Fruit fly (Drosophila melanogaster) whole organism, embryonic: Measurements from ENCODE around the gene CG43448.
A peak's percentile ranks its signal among the peaks of the same experiment; 100 is the strongest.

Experiments used
- CG10979 ChIP-seq: fragments of 200-800 bp; sonication (Bioruptor generic); optimal IDR thresholded peaks from 2 replicates; lab custom pipeline; 2018; ENCODE audit warnings: missing biosample characterization, mild to moderate bottlenecking, missing genetic modification characterization, moderate library complexity
- CG11504 ChIP-seq: fragments of 200-800 bp; sonication (Bioruptor generic); optimal IDR thresholded peaks from 3 replicates; lab custom pipeline; 2019; ENCODE audit warnings: missing biosample characterization, mild to moderate bottlenecking, missing genetic modification characterization, moderate library complexity
- CG11696 ChIP-seq: fragments of 200-800 bp; sonication (Bioruptor generic); IDR thresholded peaks from 2 replicates; pipeline ENCODE4 v1.3.6; 2022; ENCODE audit warnings: missing biosample characterization, missing genetic modification characterization
- CG14050 ChIP-seq: fragments of 200-800 bp; sonication (Bioruptor generic); IDR thresholded peaks from 3 replicates; pipeline ENCODE4 v1.3.6; 2022; ENCODE audit warnings: missing biosample characterization, missing genetic modification characterization
- CG15479 ChIP-seq: fragments of 200-800 bp; sonication (Bioruptor generic); optimal IDR thresholded peaks from 3 replicates; lab custom pipeline; 2019; ENCODE audit warnings: missing biosample characterization, mild to moderate bottlenecking, missing genetic modification characterization, moderate library complexity
- CG17328 ChIP-seq: fragments of 200-800 bp; sonication (Bioruptor generic); IDR thresholded peaks from 2 replicates; pipeline ENCODE4 v1.3.6; 2022; ENCODE audit warnings: missing biosample characterization, missing genetic modification characterization
- CG2116 ChIP-seq: fragments of 200-800 bp; sonication (Bioruptor generic); optimal IDR thresholded peaks from 3 replicates; lab custom pipeline; 2018; ENCODE audit warnings: missing biosample characterization, mild to moderate bottlenecking, missing genetic modification characterization
- CG2712 ChIP-seq: fragments of 200-800 bp; optimal IDR thresholded peaks from 3 replicates; lab custom pipeline; 2019; ENCODE audit warnings: missing biosample characterization, mild to moderate bottlenecking, missing genetic modification characterization, moderate library complexity
- CG31388 ChIP-seq: fragments of 200-800 bp; sonication (Bioruptor generic); optimal IDR thresholded peaks from 2 replicates; lab custom pipeline; 2016; ENCODE audit warnings: missing biosample characterization, missing genetic modification characterization
- CG31441 ChIP-seq: fragments of 200-800 bp; sonication (Bioruptor generic); IDR thresholded peaks from 2 replicates; pipeline ENCODE4 v1.3.6; 2022; ENCODE audit warnings: missing biosample characterization, missing genetic modification characterization
- CG32772 ChIP-seq: fragments of 200-800 bp; sonication (Bioruptor generic); IDR thresholded peaks from 2 replicates; pipeline ENCODE4 v1.3.6; 2022; ENCODE audit warnings: missing biosample characterization, missing genetic modification characterization
- CG4707 ChIP-seq: fragments of 200-800 bp; sonication (Bioruptor generic); optimal IDR thresholded peaks from 2 replicates; lab custom pipeline; 2018; ENCODE audit warnings: missing biosample characterization, mild to moderate bottlenecking, missing genetic modification characterization, moderate library complexity
- CG6175 ChIP-seq: fragments of 200-800 bp; sonication (Bioruptor generic); IDR thresholded peaks from 3 replicates; pipeline ENCODE4 v1.3.6; 2022; ENCODE audit warnings: missing biosample characterization, missing genetic modification characterization
- CG8359 ChIP-seq: fragments of 200-800 bp; sonication (Bioruptor generic); optimal IDR thresholded peaks from 2 replicates; lab custom pipeline; 2017; ENCODE audit warnings: missing biosample characterization, mild to moderate bottlenecking, missing genetic modification characterization, borderline replicate concordance
- CTCF ChIP-seq: fragments of 200-800 bp; sonication (Bioruptor generic); optimal IDR thresholded peaks from 2 replicates; lab custom pipeline; 2017; ENCODE audit warnings: missing biosample characterization, mild to moderate bottlenecking, missing genetic modification characterization, moderate library complexity
- Doc3 ChIP-seq: fragments of 200-800 bp; sonication (Bioruptor generic); IDR thresholded peaks from 3 replicates; pipeline ENCODE4 v1.3.6; 2022; ENCODE audit warnings: missing biosample characterization, missing genetic modification characterization; ENCODE audit not compliant: partially characterized antibody
- Dp ChIP-seq: fragments of 200-800 bp; sonication (Bioruptor generic); optimal IDR thresholded peaks from 2 replicates; lab custom pipeline; 2018; ENCODE audit warnings: missing biosample characterization, mild to moderate bottlenecking, missing genetic modification characterization, moderate library complexity
- E2f1 ChIP-seq: fragments of 200-800 bp; sonication (Bioruptor generic); IDR thresholded peaks from 2 replicates; pipeline ENCODE4 v1.3.6; 2022; ENCODE audit warnings: missing biosample characterization, missing genetic modification characterization
- Jarid2 ChIP-seq: fragments of 200-800 bp; sonication (Bioruptor generic); optimal IDR thresholded peaks from 3 replicates; lab custom pipeline; 2017; ENCODE audit warnings: mild to moderate bottlenecking, missing biosample characterization, missing genetic modification reagents, missing genetic modification characterization
- Pdp1 ChIP-seq, 2 experiments: fragments of 200-800 bp; sonication (Bioruptor generic); optimal IDR thresholded peaks; 3 replicates each; lab custom pipeline; 2016; ENCODE audit warnings: missing biosample characterization in 2 of 2, missing genetic modification characterization in 2 of 2, mild to moderate bottlenecking in 1 of 2, moderate library complexity in 1 of 2
- Side ChIP-seq: fragments of 200-800 bp; sonication (Bioruptor generic); optimal IDR thresholded peaks from 2 replicates; lab custom pipeline; 2016; ENCODE audit warnings: missing biosample characterization, missing genetic modification characterization
- Usf ChIP-seq: fragments of 200-800 bp; sonication (Bioruptor generic); optimal IDR thresholded peaks from 2 replicates; lab custom pipeline; 2017; ENCODE audit warnings: missing genotype, missing biosample characterization, missing genetic modification characterization
- Xrp1 ChIP-seq: fragments of 200-800 bp; sonication (Bioruptor generic); IDR thresholded peaks from 2 replicates; pipeline ENCODE4 v1.3.6; 2022; ENCODE audit warnings: missing biosample characterization, missing genetic modification characterization
- ap ChIP-seq: fragments of 200-800 bp; sonication (Bioruptor generic); IDR thresholded peaks from 2 replicates; pipeline ENCODE4 v1.3.6; 2022; ENCODE audit warnings: missing biosample characterization, missing genetic modification characterization
- ara ChIP-seq: fragments of 200-800 bp; sonication (Bioruptor generic); IDR thresholded peaks from 2 replicates; pipeline ENCODE4 v1.3.6; 2022; ENCODE audit warnings: missing biosample characterization, missing genetic modification characterization
- bab2 ChIP-seq: fragments of 200-800 bp; sonication (Bioruptor generic); optimal IDR thresholded peaks from 2 replicates; lab custom pipeline; 2016; ENCODE audit warnings: missing biosample characterization, missing genetic modification characterization
- bigmax ChIP-seq: fragments of 200-800 bp; sonication (Bioruptor generic); optimal IDR thresholded peaks from 2 replicates; lab custom pipeline; 2018; ENCODE audit warnings: missing biosample characterization, mild to moderate bottlenecking, missing genetic modification characterization
- bsh ChIP-seq, 2 experiments: fragments of 200-800 bp; sonication (Bioruptor generic); optimal IDR thresholded peaks; 2 replicates each; lab custom pipeline; 2017 to 2018; ENCODE audit warnings: mild to moderate bottlenecking in 2 of 2, missing biosample characterization in 2 of 2, missing genetic modification characterization in 2 of 2, moderate library complexity in 1 of 2
- cg ChIP-seq: fragments of 200-800 bp; sonication (Bioruptor generic); optimal IDR thresholded peaks from 3 replicates; lab custom pipeline; 2019; ENCODE audit warnings: missing biosample characterization, mild to moderate bottlenecking, missing genetic modification characterization, moderate library complexity
- chn ChIP-seq: fragments of 200-800 bp; sonication (Bioruptor generic); optimal IDR thresholded peaks from 2 replicates; lab custom pipeline; 2016; ENCODE audit warnings: missing biosample characterization, missing genetic modification characterization
- ci ChIP-seq: fragments of 200-800 bp; sonication (Bioruptor generic); IDR thresholded peaks from 3 replicates; pipeline ENCODE4 v1.3.6; 2022; ENCODE audit warnings: missing biosample characterization, missing genetic modification characterization
- gcm ChIP-seq: fragments of 200-800 bp; sonication (Bioruptor generic); optimal IDR thresholded peaks from 2 replicates; lab custom pipeline; 2019; ENCODE audit warnings: missing biosample characterization, mild to moderate bottlenecking, missing genetic modification characterization, moderate library complexity
- hkb ChIP-seq, 2 experiments: fragments of 200-800 bp in 1 of 2; fragments of >200 bp in 1 of 2; sonication (Bioruptor generic) in 1 of 2; IDR thresholded peaks in 1 of 2; optimal IDR thresholded peaks in 1 of 2; 2 replicates each; pipeline versions ENCODE4 v1.3.6 to Lab custom; 2017 to 2022; ENCODE audit warnings: missing biosample characterization in 1 of 2, missing genetic modification characterization in 1 of 2
- kah ChIP-seq: fragments of 200-800 bp; sonication (Bioruptor generic); optimal IDR thresholded peaks from 2 replicates; lab custom pipeline; 2018; ENCODE audit warnings: missing biosample characterization, mild to moderate bottlenecking, missing genetic modification characterization
- lbe ChIP-seq: fragments of 200-800 bp; sonication (Bioruptor generic); optimal IDR thresholded peaks from 2 replicates; lab custom pipeline; 2016; ENCODE audit warnings: missing biosample characterization, mild to moderate bottlenecking, missing genetic modification characterization
- nerfin-1 ChIP-seq: fragments of 200-800 bp; sonication (Bioruptor generic); optimal IDR thresholded peaks from 3 replicates; lab custom pipeline; 2019; ENCODE audit warnings: missing biosample characterization, mild to moderate bottlenecking, missing genetic modification characterization, moderate library complexity
- onecut ChIP-seq: fragments of 200-800 bp; sonication (Bioruptor generic); IDR thresholded peaks from 2 replicates; pipeline ENCODE4 v1.3.6; 2022; ENCODE audit warnings: missing biosample characterization, missing genetic modification characterization
- phol ChIP-seq: fragments of 200-800 bp; sonication (Bioruptor generic); optimal IDR thresholded peaks from 3 replicates; lab custom pipeline; 2018; ENCODE audit warnings: missing biosample characterization, mild to moderate bottlenecking, missing genetic modification characterization, moderate library complexity
- prd ChIP-seq, 3 experiments: fragments of >200 bp in 2 of 3; fragments of 200-800 bp in 1 of 3; sonication (Bioruptor generic) in 1 of 3; optimal IDR thresholded peaks in 2 of 3; IDR thresholded peaks in 1 of 3; 2 replicates in 2 of 3; 3 replicates in 1 of 3; pipeline versions ENCODE4 v1.3.6 to Lab custom; 2017 to 2022; ENCODE audit warnings: missing biosample characterization in 1 of 3, missing genetic modification characterization in 1 of 3
- row ChIP-seq: fragments of 200-800 bp; sonication (Bioruptor generic); IDR thresholded peaks from 3 replicates; pipeline ENCODE4 v1.3.6; 2022; ENCODE audit warnings: missing biosample characterization, missing genetic modification characterization
- sens ChIP-seq: fragments of 200-800 bp; sonication (Bioruptor generic); peaks from one replicate; lab custom pipeline; 2016; ENCODE audit warnings: missing biosample characterization, missing genetic modification characterization
- vvl ChIP-seq: fragments of 200-800 bp; sonication (Bioruptor generic); IDR thresholded peaks from 2 replicates; pipeline ENCODE4 v1.3.6; 2022; ENCODE audit warnings: missing biosample characterization, missing genetic modification characterization

The CG43448 gene

DNA sequence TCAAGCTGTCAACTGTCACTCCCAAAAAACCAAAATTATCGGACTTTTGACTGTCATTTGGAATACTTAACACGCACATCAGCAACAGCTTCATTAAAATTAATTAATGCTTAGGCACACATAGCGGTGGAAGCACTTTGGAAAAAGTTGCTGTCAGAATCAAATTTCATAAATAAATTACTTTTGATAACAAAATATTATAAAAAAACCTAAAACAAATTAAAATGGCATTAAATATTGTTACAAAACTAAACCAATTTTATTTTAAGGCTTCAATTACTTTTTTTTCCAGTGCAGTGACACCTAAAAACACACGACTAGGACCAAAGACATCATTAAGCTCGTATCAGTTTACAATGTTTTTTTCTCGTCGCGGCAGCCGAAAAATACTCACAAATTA lies 18.7 kb upstream of the CG43448 start (continued):
- TF ChIP-seq Jarid2 (GFP tag; lab: Kevin White, UChicago), result no peak
- TF ChIP-seq CG31441, result peak; percentile 31; the same call in 1 of the 2 replicates
- no peak for TF ChIP-seq CG2116 (GFP tag; lab: Kevin White, UChicago)
- TF ChIP-seq CG14050 (GFP tag; lab: Robert Waterston, UW), result no peak
- peak; percentile 19 for TF ChIP-seq phol (tag; lab: Kevin White, UChicago)
- TF ChIP-seq kah (GFP tag; lab: Kevin White, UChicago), result no peak
- TF ChIP-seq CG4707, result no peak
- TF ChIP-seq CG31388 (GFP tag; lab: Kevin White, UChicago), result no peak
- TF ChIP-seq onecut (GFP tag; lab: Robert Waterston, UW), result no peak
- TF ChIP-seq lbe, result peak; percentile 7
- 0 out of 2 replicates have a peak, but pooled peaks have one; percentile 21 for TF ChIP-seq CG32772 (GFP tag; lab: Robert Waterston, UW)
- TF ChIP-seq CG11504 (tag; lab: Kevin White, UChicago), result peak; percentile 16
- no peak for TF ChIP-seq gcm (GFP tag; lab: Kevin White, UChicago)
- TF ChIP-seq chn (GFP tag; lab: Kevin White, UChicago), result no peak
- no peak for TF ChIP-seq Doc3 (GFP tag; lab: Robert Waterston, UW)
- TF ChIP-seq vvl (GFP tag; lab: Robert Waterston, UW), result peak; percentile 34; the same call in 1 of the 2 replicates
- TF ChIP-seq Dp (GFP tag; lab: Kevin White, UChicago), result no peak
- TF ChIP-seq cg (GFP tag; lab: Kevin White, UChicago), result no peak
- TF ChIP-seq CG17328 (GFP tag; lab: Robert Waterston, UW), result 0 out of 2 replicates have a peak, but pooled peaks have one; percentile 13
- no peak for TF ChIP-seq CTCF
- no peak for TF ChIP-seq Side (GFP tag; lab: Kevin White, UChicago)
- TF ChIP-seq row (GFP tag; lab: Robert Waterston, UW), result no peak; the same call in 2 of the 3 replicates
- no peak for TF ChIP-seq ara (GFP tag; lab: Robert Waterston, UW)
- no peak for TF ChIP-seq bab2 (GFP tag; lab: Kevin White, UChicago)
- no peak for TF ChIP-seq bigmax (GFP tag; lab: Kevin White, UChicago)
- no peak for TF ChIP-seq nerfin-1 (tag; lab: Kevin White, UChicago)
- TF ChIP-seq CG11696 (GFP tag; lab: Robert Waterston, UW), result peak; percentile 36; the same call in 1 of the 2 replicates
- peak; percentile 22 for TF ChIP-seq CG2712 (tag; lab: Kevin White, UChicago)
- peak in 1 of 2 experiments; percentile 14 for TF ChIP-seq bsh (GFP tag; optimal IDR thresholded peaks at IDR 0.05; lab: Kevin White, UChicago)
- 0 out of 3 replicates have a peak, but pooled peaks have one; percentile 21 for TF ChIP-seq ci
- TF ChIP-seq Pdp1 (GFP tag; optimal IDR thresholded peaks at IDR 0.05; lab: Kevin White, UChicago), result no peak
- no peak for TF ChIP-seq prd (optimal IDR thresholded peaks at IDR 0.05; lab: Kevin White, UChicago)
- peak; percentile 41; the same call in 1 of the 3 replicates for TF ChIP-seq prd (GFP tag; IDR thresholded peaks at IDR 0.05; lab: Robert Waterston, UW)
- no peak for TF ChIP-seq CG6175
- no peak for TF ChIP-seq CG15479 (GFP tag; lab: Kevin White, UChicago)
- TF ChIP-seq sens (GFP tag; lab: Kevin White, UChicago), result peak; percentile 73
- peak; percentile 7 for TF ChIP-seq CG10979 (tag; lab: Kevin White, UChicago)
- TF ChIP-seq ap (GFP tag; lab: Robert Waterston, UW), result no peak
- 0 out of 2 replicates have a peak, but pooled peaks have one; percentile 23 for TF ChIP-seq Xrp1 (GFP tag; lab: Robert Waterston, UW)
- no peak for TF ChIP-seq Usf
- no peak for TF ChIP-seq hkb (optimal IDR thresholded peaks at IDR 0.05; lab: Kevin White, UChicago)
- TF ChIP-seq hkb (GFP tag; IDR thresholded peaks at IDR 0.05; lab: Robert Waterston, UW), result 0 out of 2 replicates have a peak, but pooled peaks have one; percentile 13
- peak; percentile 27; the same call in 1 of the 2 replicates for TF ChIP-seq E2f1 (GFP tag; lab: Robert Waterston, UW)
- TF ChIP-seq CG8359 (GFP tag; lab: Kevin White, UChicago), result no peak
